Worm (Caenorhabditis elegans): ENCODE measurements around the gene F54C9.9.

The F54C9.9 gene

ce11 chrII:8590684-8591083 lies 12.8 kb downstream of the F54C9.9 start, which contains the start of gene aptf-4:
aptf-4 (plus strand) TSS chrII:8590984.
- TF ChIP-seq cog-1 (tag; optimal IDR thresholded peaks at IDR 0.05): no peak
- no peak for TF ChIP-seq T22C8.4 (GFP tag; IDR thresholded peaks at IDR 0.05)
- TF ChIP-seq ref-1 (GFP tag; conservative IDR thresholded peaks at IDR 0.05): no peak
- TF ChIP-seq ztf-29 (GFP tag; IDR thresholded peaks at IDR 0.05): no peak
- TF ChIP-seq klf-2 (GFP tag; conservative IDR thresholded peaks at IDR 0.05): no peak
- TF ChIP-seq med-1 (GFP tag; optimal IDR thresholded peaks at IDR 0.05; ENCODE audit: insufficient read depth): no peak
- no peak for TF ChIP-seq ztf-23 (GFP tag; IDR thresholded peaks at IDR 0.05)
- TF ChIP-seq flt-1 (GFP tag; IDR thresholded peaks at IDR 0.05): no peak
- TF ChIP-seq tab-1 (GFP tag; IDR thresholded peaks at IDR 0.05): no peak

DNA sequence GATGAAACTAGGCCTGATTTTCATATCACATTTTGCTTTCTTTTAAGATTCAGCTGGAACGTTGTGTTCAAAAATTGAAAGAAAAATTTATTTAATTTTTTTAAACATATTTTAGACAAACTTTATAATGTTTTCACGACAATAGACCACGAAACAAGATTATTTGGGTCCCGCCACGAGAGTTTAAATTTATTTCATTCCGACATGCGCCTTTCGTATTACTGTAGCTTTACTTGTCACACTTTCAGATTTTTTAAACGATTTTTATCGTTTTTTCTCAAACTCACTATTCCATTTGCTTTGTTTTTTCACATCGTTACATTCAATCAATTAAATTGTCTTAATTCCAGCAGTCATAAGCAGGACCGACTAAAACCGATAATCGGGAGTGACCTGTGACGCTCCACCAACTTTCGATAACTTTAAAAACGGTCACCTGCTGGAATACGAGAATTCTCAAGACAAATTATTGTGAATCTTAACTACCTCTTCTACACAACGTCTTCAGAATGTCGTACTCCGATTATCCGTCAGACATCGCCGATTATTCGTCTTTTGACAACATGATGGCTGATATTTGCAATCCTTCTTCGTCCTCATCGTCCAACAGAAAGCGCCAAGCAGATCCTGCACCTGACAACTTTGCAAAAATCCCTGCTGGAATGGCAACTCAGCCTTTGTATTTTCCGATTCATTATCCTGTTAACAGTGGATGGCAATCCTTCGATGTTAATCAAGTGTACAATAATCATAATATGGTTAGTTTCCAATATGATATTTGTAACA lies 16.2 kb downstream of the F54C9.9 start, which contains the start of gene aptf-3:
Gene aptf-3 (plus strand): TSS at position 351 of the 786 bp plus-strand sequence.
- no peak for TF ChIP-seq cog-1 (tag; optimal IDR thresholded peaks at IDR 0.05)
- TF ChIP-seq T22C8.4 (GFP tag; IDR thresholded peaks at IDR 0.05): no peak
- TF ChIP-seq flt-1 (GFP tag; IDR thresholded peaks at IDR 0.05): no peak
- TF ChIP-seq klf-2 (GFP tag; conservative IDR thresholded peaks at IDR 0.05): no peak
- TF ChIP-seq tab-1 (GFP tag; IDR thresholded peaks at IDR 0.05): no peak
- no peak for TF ChIP-seq ztf-23 (GFP tag; IDR thresholded peaks at IDR 0.05)
- TF ChIP-seq med-1 (GFP tag; optimal IDR thresholded peaks at IDR 0.05; ENCODE audit: insufficient read depth): no peak
- TF ChIP-seq ref-1 (GFP tag; conservative IDR thresholded peaks at IDR 0.05): no peak
- no peak for TF ChIP-seq ztf-29 (GFP tag; IDR thresholded peaks at IDR 0.05)

ce11 chrII:8599214-8599613 lies 21.4 kb downstream of the F54C9.9 start, which contains the start of gene F28C6.5:
F28C6.5 (plus strand) TSS chrII:8599514.
- TF ChIP-seq flt-1 (GFP tag; IDR thresholded peaks at IDR 0.05) (no peak), cog-1 (tag; optimal IDR thresholded peaks at IDR 0.05) (no peak), tab-1 (GFP tag; IDR thresholded peaks at IDR 0.05) (no peak), T22C8.4 (GFP tag; IDR thresholded peaks at IDR 0.05) (no peak), ztf-29 (GFP tag; IDR thresholded peaks at IDR 0.05) (no peak), ztf-23 (GFP tag; IDR thresholded peaks at IDR 0.05) (no peak), klf-2 (GFP tag; conservative IDR thresholded peaks at IDR 0.05) (no peak), med-1 (GFP tag; optimal IDR thresholded peaks at IDR 0.05; ENCODE audit: insufficient read depth) (no peak), ref-1 (GFP tag; conservative IDR thresholded peaks at IDR 0.05) (no peak)

DNA sequence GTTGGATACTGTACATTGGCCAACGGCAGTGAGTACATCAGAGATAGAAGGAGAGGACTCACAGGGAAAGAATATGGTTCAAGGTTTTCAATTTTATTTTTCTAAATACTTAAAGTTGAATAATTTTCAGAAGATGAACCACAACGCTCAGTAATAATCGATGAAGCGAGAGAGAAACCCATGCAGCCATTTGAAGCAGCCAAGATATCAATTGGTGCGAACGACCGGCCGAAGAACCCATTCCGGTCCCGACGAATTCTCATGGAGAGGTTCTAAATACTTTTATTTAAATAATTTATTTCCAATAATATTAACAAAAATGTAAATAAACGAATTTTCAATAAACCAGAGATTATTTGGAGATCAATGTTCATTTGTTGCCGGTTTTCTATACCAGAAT lies 22.3 kb downstream of the F54C9.9 start, which contains the start of gene pigg-1:
Gene pigg-1 (minus strand): TSS at position 101 of the 400 bp plus-strand sequence.
- TF ChIP-seq ztf-29 (GFP tag; IDR thresholded peaks at IDR 0.05) (no peak), flt-1 (GFP tag; IDR thresholded peaks at IDR 0.05) (no peak), ref-1 (GFP tag; conservative IDR thresholded peaks at IDR 0.05) (no peak)

DNA sequence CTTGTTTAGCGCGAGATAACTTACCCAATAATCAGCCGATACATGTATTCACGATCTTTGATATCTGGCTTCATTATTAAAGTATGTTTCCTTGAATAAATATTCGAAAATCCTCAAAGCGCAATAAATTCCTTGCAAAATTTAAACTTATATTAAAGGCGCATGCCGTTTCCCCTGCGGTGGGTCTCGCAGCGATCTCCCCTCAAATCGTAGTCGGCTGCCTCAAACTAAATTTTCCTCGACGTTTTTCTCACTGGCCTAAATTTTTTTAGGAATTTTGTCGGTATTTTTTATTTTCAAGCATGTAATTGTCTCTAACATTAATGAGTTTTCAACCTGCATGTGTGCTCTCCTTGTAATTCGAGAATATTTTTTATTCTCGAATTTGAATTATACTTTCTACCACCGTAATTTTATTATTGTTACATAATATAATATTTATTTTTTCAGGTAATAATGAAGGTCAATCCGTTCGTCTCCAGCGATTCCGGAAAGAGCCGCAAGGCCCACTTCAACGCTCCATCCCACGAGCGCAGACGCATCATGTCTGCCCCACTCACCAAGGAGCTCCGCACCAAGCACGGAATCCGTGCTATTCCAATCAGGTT lies 24.6 kb downstream of the F54C9.9 start, which contains the start of the genes cpf-1 and rpl-26:
Gene cpf-1 (minus strand): TSS at position 104 of the 608 bp plus-strand sequence.
Gene rpl-26 (plus strand): TSS at position 449 of the 608 bp plus-strand sequence.
- TF ChIP-seq tab-1 (GFP tag; IDR thresholded peaks at IDR 0.05) (no peak), ztf-23 (GFP tag; IDR thresholded peaks at IDR 0.05) (no peak), T22C8.4 (GFP tag; IDR thresholded peaks at IDR 0.05) (no peak), flt-1 (GFP tag; IDR thresholded peaks at IDR 0.05) (no peak), med-1 (GFP tag; optimal IDR thresholded peaks at IDR 0.05; ENCODE audit: insufficient read depth) (no peak), cog-1 (tag; optimal IDR thresholded peaks at IDR 0.05) (no peak), ztf-29 (GFP tag; IDR thresholded peaks at IDR 0.05) (no peak), ref-1 (GFP tag; conservative IDR thresholded peaks at IDR 0.05) (no peak), klf-2 (GFP tag; conservative IDR thresholded peaks at IDR 0.05) (no peak)

- TF ChIP-seq T22C8.4 (GFP tag; IDR thresholded peaks at IDR 0.05): no peak
- TF ChIP-seq med-1 (GFP tag; optimal IDR thresholded peaks at IDR 0.05; ENCODE audit: insufficient read depth): no peak
- TF ChIP-seq tab-1 (GFP tag; IDR thresholded peaks at IDR 0.05): no peak
- no peak for TF ChIP-seq flt-1 (GFP tag; IDR thresholded peaks at IDR 0.05)
Measured at ce11 chrII:8603567-8604359, 25.9 kb downstream of the F54C9.9 start, which contains the start of gene suf-1. suf-1 (plus strand) TSS chrII:8603846.

DNA sequence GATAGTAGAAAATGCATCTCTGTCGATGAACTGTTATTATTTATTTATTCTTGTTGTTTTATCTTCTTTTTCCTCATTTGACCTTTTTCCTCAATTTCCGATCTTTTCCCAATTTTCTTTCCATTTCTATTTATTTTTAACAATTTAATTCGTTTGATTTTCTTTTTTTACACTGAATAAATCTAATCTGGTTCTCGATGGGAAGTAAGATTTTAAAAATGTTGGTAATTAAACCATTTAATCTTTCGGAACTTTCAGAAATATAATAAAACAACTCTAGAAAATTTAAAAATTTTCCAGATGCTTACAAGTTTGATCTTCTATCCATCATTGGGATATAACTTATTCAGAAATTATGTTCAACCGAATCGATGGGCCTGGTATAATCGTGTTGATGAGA lies 28.7 kb downstream of the F54C9.9 start, which contains the start of gene F28C6.8:
Gene F28C6.8 (plus strand): TSS at position 301 of the 400 bp plus-strand sequence.
- TF ChIP-seq ztf-29 (GFP tag; IDR thresholded peaks at IDR 0.05) (no peak), ref-1 (GFP tag; conservative IDR thresholded peaks at IDR 0.05) (no peak), klf-2 (GFP tag; conservative IDR thresholded peaks at IDR 0.05) (no peak), ztf-23 (GFP tag; IDR thresholded peaks at IDR 0.05) (no peak), cog-1 (tag; optimal IDR thresholded peaks at IDR 0.05) (no peak), tab-1 (GFP tag; IDR thresholded peaks at IDR 0.05) (no peak), flt-1 (GFP tag; IDR thresholded peaks at IDR 0.05) (no peak), med-1 (GFP tag; optimal IDR thresholded peaks at IDR 0.05; ENCODE audit: insufficient read depth) (no peak), T22C8.4 (GFP tag; IDR thresholded peaks at IDR 0.05) (no peak)

DNA sequence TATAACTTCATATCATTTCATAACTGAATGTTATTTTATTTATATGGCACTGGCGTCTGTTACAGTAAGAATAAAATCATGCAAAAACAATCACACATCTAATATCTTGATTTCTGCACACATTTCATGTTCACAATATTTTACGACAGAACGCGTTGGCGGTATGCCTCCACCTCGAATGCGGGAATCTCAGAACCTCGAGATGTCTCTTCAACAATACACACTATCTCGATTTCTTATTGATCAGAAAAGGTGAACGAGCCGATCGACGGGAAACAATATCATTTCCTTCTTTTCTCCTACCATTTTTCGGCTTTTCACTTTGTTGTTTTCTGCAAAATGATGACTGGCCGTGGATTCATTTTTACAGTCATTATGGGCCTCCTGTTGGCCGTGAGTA lies 29.8 kb downstream of the F54C9.9 start, which contains the start of gene F28C6.10:
Gene F28C6.10 (plus strand): TSS at position 301 of the 400 bp plus-strand sequence.
- TF ChIP-seq ref-1 (GFP tag; conservative IDR thresholded peaks at IDR 0.05): no peak
- TF ChIP-seq cog-1 (tag; optimal IDR thresholded peaks at IDR 0.05): no peak
- TF ChIP-seq klf-2 (GFP tag; conservative IDR thresholded peaks at IDR 0.05): no peak
- no peak for TF ChIP-seq tab-1 (GFP tag; IDR thresholded peaks at IDR 0.05)
- TF ChIP-seq med-1 (GFP tag; optimal IDR thresholded peaks at IDR 0.05; ENCODE audit: insufficient read depth): no peak
- TF ChIP-seq flt-1 (GFP tag; IDR thresholded peaks at IDR 0.05): no peak
- TF ChIP-seq ztf-29 (GFP tag; IDR thresholded peaks at IDR 0.05): no peak
- TF ChIP-seq T22C8.4 (GFP tag; IDR thresholded peaks at IDR 0.05): no peak
- no peak for TF ChIP-seq ztf-23 (GFP tag; IDR thresholded peaks at IDR 0.05)
